Fruit fly (Drosophila melanogaster): ENCODE measurements around the gene CG12986.
A peak's percentile ranks its signal among the peaks of the same experiment; 100 is the strongest.

CG12986 gene

dm6 chrX:17802353-17803121, 16.9 kb downstream of the CG12986 start (continued):
- TF ChIP-seq fd3F (GFP tag; optimal IDR thresholded peaks at IDR 0.05): no peak
- peak; percentile 5 for TF ChIP-seq CG12942 (GFP tag; optimal IDR thresholded peaks at IDR 0.05)
- TF ChIP-seq cwo (GFP tag; optimal IDR thresholded peaks at IDR 0.05): peak; percentile 40
- TF ChIP-seq CG15601 (tag; optimal IDR thresholded peaks at IDR 0.05): no peak
- no peak for TF ChIP-seq Bdp1 (GFP tag; optimal IDR thresholded peaks at IDR 0.05)
- TF ChIP-seq CG10431 (GFP tag; optimal IDR thresholded peaks at IDR 0.05): no peak
- no peak for TF ChIP-seq knrl (GFP tag; IDR thresholded peaks at IDR 0.05; ENCODE audit: partially characterized antibody)
- no peak for TF ChIP-seq NC2α (GFP tag; optimal IDR thresholded peaks at IDR 0.05)
- no peak for TF ChIP-seq HmgD (GFP tag; optimal IDR thresholded peaks at IDR 0.05)
- no peak for TF ChIP-seq aop (GFP tag; IDR thresholded peaks at IDR 0.05)
- peak; percentile 86 for TF ChIP-seq sens (GFP tag)
- no peak for TF ChIP-seq prd (optimal IDR thresholded peaks at IDR 0.05)
- peak; percentile 57; the same call in 1 of the 3 replicates for TF ChIP-seq prd (GFP tag; IDR thresholded peaks at IDR 0.05)
- TF ChIP-seq sima (GFP tag; optimal IDR thresholded peaks at IDR 0.05): no peak
- peak; percentile 8 for TF ChIP-seq CG7786 (GFP tag; optimal IDR thresholded peaks at IDR 0.05)
- TF ChIP-seq CG12744 (GFP tag; optimal IDR thresholded peaks at IDR 0.05): no peak
- TF ChIP-seq CG10565 (GFP tag; optimal IDR thresholded peaks at IDR 0.05): no peak
- peak; percentile 44 for TF ChIP-seq CG18619 (GFP tag; optimal IDR thresholded peaks at IDR 0.05)
- no peak for TF ChIP-seq rib (GFP tag; IDR thresholded peaks at IDR 0.05)
- TF ChIP-seq CG10209 (GFP tag; optimal IDR thresholded peaks at IDR 0.05): peak; percentile 24
- TF ChIP-seq chinmo (GFP tag; IDR thresholded peaks at IDR 0.05; ENCODE audit: partially characterized antibody): no peak
- no peak for TF ChIP-seq CG30020 (tag; optimal IDR thresholded peaks at IDR 0.05)
- peak; percentile 31 for TF ChIP-seq CG18262 (tag; optimal IDR thresholded peaks at IDR 0.05)
- TF ChIP-seq Ssrp (tag; optimal IDR thresholded peaks at IDR 0.05): peak; percentile 42
- no peak for TF ChIP-seq Neu2 (GFP tag; optimal IDR thresholded peaks at IDR 0.05; ENCODE audit: borderline replicate concordance)
- TF ChIP-seq ATbp (GFP tag; optimal IDR thresholded peaks at IDR 0.05): no peak
- peak; percentile 21; the same call in 1 of the 2 replicates for TF ChIP-seq Ada2b (GFP tag; IDR thresholded peaks at IDR 0.05)
- peak; percentile 58 for TF ChIP-seq Hmr (GFP tag; optimal IDR thresholded peaks at IDR 0.05)
- peak; percentile 77 for TF ChIP-seq Med (GFP tag)
- no peak for TF ChIP-seq kay (GFP tag; optimal IDR thresholded peaks at IDR 0.05)
- TF ChIP-seq CG7963 (GFP tag; IDR thresholded peaks at IDR 0.05; ENCODE audit: partially characterized antibody): no peak
- no peak for TF ChIP-seq yki (optimal IDR thresholded peaks at IDR 0.05)
- TF ChIP-seq pnt (GFP tag; optimal IDR thresholded peaks at IDR 0.05): peak; percentile 13
- no peak for TF ChIP-seq wek (GFP tag; optimal IDR thresholded peaks at IDR 0.05)
- no peak for TF ChIP-seq CG8089 (GFP tag; optimal IDR thresholded peaks at IDR 0.05)
- no peak for TF ChIP-seq sens-2 (GFP tag; IDR thresholded peaks at IDR 0.05)
- peak; percentile 24; the same call in 1 of the 2 replicates for TF ChIP-seq Taf1 (GFP tag; IDR thresholded peaks at IDR 0.05)
- 0 out of 2 replicates have a peak, but pooled peaks have one; percentile 20 for TF ChIP-seq CG14667 (GFP tag; IDR thresholded peaks at IDR 0.05)
- TF ChIP-seq D19B (GFP tag; optimal IDR thresholded peaks at IDR 0.05): peak; percentile 17

- TF ChIP-seq Bgb (GFP tag; IDR thresholded peaks at IDR 0.05; ENCODE audit: partially characterized antibody): peak; percentile 10; the same call in 1 of the 2 replicates
- peak; percentile 18 for TF ChIP-seq Deaf1 (tag; optimal IDR thresholded peaks at IDR 0.05)
- no peak for TF ChIP-seq CG9215 (GFP tag; IDR thresholded peaks at IDR 0.05)
- TF ChIP-seq crol (GFP tag; IDR thresholded peaks at IDR 0.05): peak; percentile 87
- TF ChIP-seq sc (optimal IDR thresholded peaks at IDR 0.05): no peak
- no peak for TF ChIP-seq sc (GFP tag; optimal IDR thresholded peaks at IDR 0.05)
- TF ChIP-seq abd-A (tag; optimal IDR thresholded peaks at IDR 0.05): peak; percentile 67
- peak; percentile 33 for TF ChIP-seq cg (GFP tag; optimal IDR thresholded peaks at IDR 0.05)
- no peak for TF ChIP-seq HLH54F (GFP tag; optimal IDR thresholded peaks at IDR 0.05)
- no peak for TF ChIP-seq Mad (GFP tag; optimal IDR thresholded peaks at IDR 0.05)
- TF ChIP-seq Nf-YC (tag; optimal IDR thresholded peaks at IDR 0.05): peak; percentile 76
- peak; percentile 56 for TF ChIP-seq ewg (GFP tag; optimal IDR thresholded peaks at IDR 0.05)
- TF ChIP-seq repo (GFP tag; optimal IDR thresholded peaks at IDR 0.05): no peak
- no peak for TF ChIP-seq CG14965 (GFP tag; optimal IDR thresholded peaks at IDR 0.05; ENCODE audit: borderline replicate concordance)
- peak; percentile 54 for TF ChIP-seq Med (GFP tag)
Measured at dm6 chrX:17799803-17800151, 19.7 kb downstream of the CG12986 start.
